Worm (Caenorhabditis elegans): ENCODE measurements around the gene grd-16.

Gene grd-16

ce11 chrIV:2470114-2470513 is 6.4 kb upstream of the grd-16 start, which contains the start of gene ilys-1:
ilys-1 (plus strand) TSS chrIV:2470414.
- TF ChIP-seq blmp-1 (tag; optimal IDR thresholded peaks at IDR 0.05; ENCODE audit: insufficient read depth): no peak
- TF ChIP-seq ceh-82 (tag; optimal IDR thresholded peaks at IDR 0.05): no peak
- no peak for TF ChIP-seq dmd-4 (tag; optimal IDR thresholded peaks at IDR 0.05)
- TF ChIP-seq mab-5 (tag; optimal IDR thresholded peaks at IDR 0.05): no peak

ce11 chrIV:2481955-2482354 is 5.5 kb downstream of the grd-16 start, which contains the start of gene Y69A2AL.2:
Y69A2AL.2 (plus strand) TSS chrIV:2482255.
- TF ChIP-seq nhr-21 (tag; optimal IDR thresholded peaks at IDR 0.05) (no peak), zag-1 (tag; optimal IDR thresholded peaks at IDR 0.05) (no peak), nhr-10 (tag; optimal IDR thresholded peaks at IDR 0.05) (no peak), ztf-1 (GFP tag; conservative IDR thresholded peaks at IDR 0.05) (no peak), unc-62 (GFP tag; optimal IDR thresholded peaks at IDR 0.05) (no peak), nhr-237 (tag; optimal IDR thresholded peaks at IDR 0.05) (no peak), nhr-11 (tag; optimal IDR thresholded peaks at IDR 0.05) (no peak), mbf-1 (tag; optimal IDR thresholded peaks at IDR 0.05) (no peak), elt-3 (tag; optimal IDR thresholded peaks at IDR 0.05) (no peak), snpc-4 (tag; optimal IDR thresholded peaks at IDR 0.05) (no peak), skn-1 (tag; optimal IDR thresholded peaks at IDR 0.05) (no peak), R02D3.7 (tag; optimal IDR thresholded peaks at IDR 0.05) (no peak), sem-4 (tag; optimal IDR thresholded peaks at IDR 0.05) (no peak), alr-1 (tag; optimal IDR thresholded peaks at IDR 0.05) (no peak)

- no peak for TF ChIP-seq egl-27 (tag; optimal IDR thresholded peaks at IDR 0.05)
- TF ChIP-seq sma-3 (GFP tag; optimal IDR thresholded peaks at IDR 0.05): no peak
- TF ChIP-seq crh-2 (tag; optimal IDR thresholded peaks at IDR 0.05): no peak
- TF ChIP-seq peb-1 (tag; optimal IDR thresholded peaks at IDR 0.05): no peak
- TF ChIP-seq lsy-2 (tag; optimal IDR thresholded peaks at IDR 0.05): no peak
- TF ChIP-seq snpc-4 (tag; optimal IDR thresholded peaks at IDR 0.05): no peak
- no peak for TF ChIP-seq fos-1 (tag; optimal IDR thresholded peaks at IDR 0.05)
These were observed 12.0 kb downstream of the grd-16 start, which contains the start of gene Y69A2AR.19 for ce11 chrIV:2488520-2488919. Y69A2AR.19 (plus strand) TSS chrIV:2488820.

ce11 chrIV:2495118-2495785 is 18.8 kb downstream of the grd-16 start, which contains the start of the genes ccdc-12 and Y69A2AR.18:
ccdc-12 (minus strand) TSS chrIV:2495174.
Y69A2AR.18 (plus strand) TSS chrIV:2495735.
- TF ChIP-seq mab-5 (tag; optimal IDR thresholded peaks at IDR 0.05): peak; percentile 15
- no peak for TF ChIP-seq blmp-1 (tag; optimal IDR thresholded peaks at IDR 0.05; ENCODE audit: insufficient read depth)
- TF ChIP-seq lsy-2 (tag; optimal IDR thresholded peaks at IDR 0.05): peak; percentile 96 to 98
- TF ChIP-seq lin-39 (tag; optimal IDR thresholded peaks at IDR 0.05): no peak
- TF ChIP-seq peb-1 (tag; optimal IDR thresholded peaks at IDR 0.05): no peak
- TF ChIP-seq ztf-1 (GFP tag; conservative IDR thresholded peaks at IDR 0.05): no peak
- TF ChIP-seq gmeb-1 (tag; optimal IDR thresholded peaks at IDR 0.05): peak; percentile 73
- peak; percentile 18 for TF ChIP-seq snpc-4 (tag; optimal IDR thresholded peaks at IDR 0.05)
- TF ChIP-seq nhr-129 (tag; optimal IDR thresholded peaks at IDR 0.05): peak; percentile 45
- no peak for TF ChIP-seq zag-1 (tag; optimal IDR thresholded peaks at IDR 0.05)
- TF ChIP-seq unc-55 (GFP tag; optimal IDR thresholded peaks at IDR 0.05): peak; percentile 86
- TF ChIP-seq ceh-16 (tag; optimal IDR thresholded peaks at IDR 0.05): no peak
- peak; percentile 3 for TF ChIP-seq fos-1 (tag; optimal IDR thresholded peaks at IDR 0.05)
- TF ChIP-seq lin-11 (tag; optimal IDR thresholded peaks at IDR 0.05): peak; percentile 73
- TF ChIP-seq R02D3.7 (tag; optimal IDR thresholded peaks at IDR 0.05): peak; percentile 50
- no peak for TF ChIP-seq skn-1 (tag; optimal IDR thresholded peaks at IDR 0.05)
- TF ChIP-seq F13H6.1 (tag; optimal IDR thresholded peaks at IDR 0.05): peak; percentile 48
- TF ChIP-seq nhr-12 (tag; optimal IDR thresholded peaks at IDR 0.05): no peak
- TF ChIP-seq sma-3 (GFP tag; optimal IDR thresholded peaks at IDR 0.05): peak; percentile 55
- TF ChIP-seq elt-1 (tag; optimal IDR thresholded peaks at IDR 0.05): no peak

- TF ChIP-seq sem-4 (tag; optimal IDR thresholded peaks at IDR 0.05): no peak
- no peak for TF ChIP-seq crh-2 (tag; optimal IDR thresholded peaks at IDR 0.05)
- no peak for TF ChIP-seq ceh-16 (tag; optimal IDR thresholded peaks at IDR 0.05)
- no peak for TF ChIP-seq unc-62 (GFP tag; optimal IDR thresholded peaks at IDR 0.05)
- no peak for TF ChIP-seq blmp-1 (tag; optimal IDR thresholded peaks at IDR 0.05; ENCODE audit: insufficient read depth)
- no peak for TF ChIP-seq elt-1 (tag; optimal IDR thresholded peaks at IDR 0.05)
- TF ChIP-seq nhr-23 (tag; optimal IDR thresholded peaks at IDR 0.05): no peak
These were observed 19.6 kb downstream of the grd-16 start for ce11 chrIV:2496084-2496483.
